ENCODE assay signal across 5 worm cellular contexts in the genomic region with DNA sequence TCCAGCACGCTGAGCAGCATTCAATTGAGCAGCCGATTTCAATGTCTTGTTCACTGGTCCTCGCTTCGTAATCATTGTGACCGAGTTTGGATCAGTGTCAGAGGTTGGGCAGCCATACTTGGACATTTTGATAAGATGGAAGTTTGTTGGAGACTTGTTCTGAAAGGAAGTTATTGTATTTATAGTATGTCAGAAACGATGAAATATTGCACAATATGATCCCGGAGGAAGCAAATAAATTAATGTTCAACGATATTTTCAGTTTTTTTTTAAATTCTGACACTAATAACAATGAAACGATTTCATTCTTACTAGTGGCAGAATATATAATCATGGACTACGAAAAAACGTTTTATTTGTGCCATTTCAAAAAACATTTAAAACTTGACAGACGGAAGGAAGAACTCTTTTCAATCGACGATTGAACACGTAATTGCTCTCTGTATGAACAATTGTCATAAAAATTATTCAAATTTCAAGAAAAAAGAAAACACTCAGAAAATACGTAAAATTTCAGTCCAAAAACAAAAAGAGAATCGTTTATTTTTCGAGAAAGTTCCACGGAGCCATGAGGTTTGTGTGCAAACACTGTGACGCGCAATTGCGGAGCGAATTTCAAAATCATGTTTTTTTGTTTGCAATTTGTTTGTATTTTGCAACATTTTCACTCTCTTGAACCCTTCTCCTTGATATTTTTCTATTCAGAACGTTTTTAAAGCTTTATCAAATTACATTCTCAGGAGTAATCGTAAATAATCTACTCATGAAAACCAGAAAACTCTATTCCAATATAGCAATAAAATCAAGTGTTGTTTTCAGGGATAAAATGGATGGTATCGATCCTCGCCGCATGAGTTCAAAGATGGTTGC.
TF ChIP-seq lines count a peak whose summit lies in the region.

A gene (minus strand): TSS at position 343 of the 870 bp plus-strand sequence.
A gene (plus strand): TSS at position 820 of the 870 bp plus-strand sequence.

TF ChIP-seq in whole organism, L1 larva, 84 proteins besides CTCF, POLR2A, EP300 and RAD21 (continues in another document):
- TF ChIP-seq jun-1 (tag; optimal IDR thresholded peaks at IDR 0.05; lab: Kevin White, UChicago) (peak; percentile 20), unc-30 (tag; optimal IDR thresholded peaks at IDR 0.05; lab: Kevin White, UChicago) (no peak), ets-5 (GFP tag; IDR thresholded peaks at IDR 0.05; lab: Robert Waterston, UW) (no peak), fkh-8 (tag; optimal IDR thresholded peaks at IDR 0.05; lab: Kevin White, UChicago) (peak; percentile 31), zip-4 (GFP tag; optimal IDR thresholded peaks at IDR 0.05; lab: Kevin White, UChicago) (peak; percentile 34), xbp-1 (tag; optimal IDR thresholded peaks at IDR 0.05; lab: Kevin White, UChicago) (peak; percentile 79), efl-3 (GFP tag; optimal IDR thresholded peaks at IDR 0.05; lab: Kevin White, UChicago) (no peak), dpl-1 (GFP tag; optimal IDR thresholded peaks at IDR 0.05; lab: Kevin White, UChicago) (peak; percentile 70 to 85 (median 82)), snu-23 (GFP tag; optimal IDR thresholded peaks at IDR 0.05; lab: Kevin White, UChicago) (peak; percentile 89), nhr-77 (tag; optimal IDR thresholded peaks at IDR 0.05; lab: Kevin White, UChicago) (peak; percentile 26), C04F5.9 (tag; optimal IDR thresholded peaks at IDR 0.05; lab: Kevin White, UChicago) (peak; percentile 47), swsn-7 (tag; optimal IDR thresholded peaks at IDR 0.05; lab: Kevin White, UChicago) (peak; percentile 81), lin-13 (GFP tag; optimal IDR thresholded peaks at IDR 0.05; lab: Kevin White, UChicago) (peak; percentile 44), nhr-84 (tag; optimal IDR thresholded peaks at IDR 0.05; lab: Kevin White, UChicago) (no peak), C16A3.4 (tag; optimal IDR thresholded peaks at IDR 0.05; lab: Kevin White, UChicago) (peak; percentile 61), nhr-20 (tag; optimal IDR thresholded peaks at IDR 0.05; lab: Kevin White, UChicago) (peak; percentile 75)

TF ChIP-seq in whole organism, L3 larva, 47 proteins besides CTCF, POLR2A, EP300 and RAD21 (continues in another document):
- TF ChIP-seq ceh-28 (tag; optimal IDR thresholded peaks at IDR 0.05; lab: Kevin White, UChicago) (no peak), hmg-11 (tag; optimal IDR thresholded peaks at IDR 0.05; lab: Kevin White, UChicago) (peak; percentile 46), nhr-23 (tag; optimal IDR thresholded peaks at IDR 0.05; lab: Kevin White, UChicago) (peak; percentile 52), skn-1 (tag; optimal IDR thresholded peaks at IDR 0.05; lab: Kevin White, UChicago) (peak; percentile 71), pqm-1 (tag; optimal IDR thresholded peaks at IDR 0.05; lab: Kevin White, UChicago) (no peak), nhr-25 (tag; optimal IDR thresholded peaks at IDR 0.05; lab: Kevin White, UChicago) (peak; percentile 45), fkh-10 (GFP tag; optimal IDR thresholded peaks at IDR 0.05; lab: Kevin White, UChicago) (peak; percentile 45), lsy-12 (tag; optimal IDR thresholded peaks at IDR 0.05; lab: Kevin White, UChicago) (peak; percentile 31), elt-2 (tag; optimal IDR thresholded peaks at IDR 0.05; lab: Kevin White, UChicago) (peak; percentile 38), ama-1 (optimal IDR thresholded peaks at IDR 0.05; lab: Kevin White, UChicago) (peak; percentile 53), pha-4 (tag; optimal IDR thresholded peaks at IDR 0.05; lab: Kevin White, UChicago) (peak; percentile 60), egl-27 (tag; optimal IDR thresholded peaks at IDR 0.05; lab: Kevin White, UChicago) (no peak), mdl-1 (tag; optimal IDR thresholded peaks at IDR 0.05; lab: Kevin White, UChicago) (no peak), nhr-43 (tag; optimal IDR thresholded peaks at IDR 0.05; lab: Kevin White, UChicago; ENCODE audit: poor library complexity, severe bottlenecking) (no peak), snpc-4 (tag; optimal IDR thresholded peaks at IDR 0.05; lab: Kevin White, UChicago) (peak; percentile 28), eor-1 (tag; optimal IDR thresholded peaks at IDR 0.05; lab: Kevin White, UChicago) (peak in 1 of 2 experiments; percentile 62)

TF ChIP-seq in whole organism, early embryonic, 17 proteins besides CTCF, POLR2A, EP300 and RAD21:
- peak; percentile 57 for TF ChIP-seq F13C5.2 (tag; optimal IDR thresholded peaks at IDR 0.05; lab: Kevin White, UChicago)
- TF ChIP-seq sea-1 (GFP tag; conservative IDR thresholded peaks at IDR 0.05; lab: Robert Waterston, UW): no peak
- no peak for TF ChIP-seq hmbx-1 (tag; optimal IDR thresholded peaks at IDR 0.05; lab: Kevin White, UChicago)
- TF ChIP-seq ceh-13 (GFP tag; optimal IDR thresholded peaks at IDR 0.05; lab: Kevin White, UChicago): no peak
- no peak for TF ChIP-seq ceh-36 (tag; optimal IDR thresholded peaks at IDR 0.05; lab: Kevin White, UChicago)
- no peak for TF ChIP-seq B0310.2 (tag; optimal IDR thresholded peaks at IDR 0.05; lab: Kevin White, UChicago)
- no peak for TF ChIP-seq tbx-37 (GFP tag; conservative IDR thresholded peaks at IDR 0.05; lab: Robert Waterston, UW)
- TF ChIP-seq flt-1 (GFP tag; IDR thresholded peaks at IDR 0.05; lab: Robert Waterston, UW): no peak

TF ChIP-seq in whole organism, midembryonic, 9 proteins besides CTCF, POLR2A, EP300 and RAD21:
- TF ChIP-seq klf-2 (GFP tag; conservative IDR thresholded peaks at IDR 0.05; lab: Robert Waterston, UW) (no peak), cog-1 (tag; optimal IDR thresholded peaks at IDR 0.05; lab: Kevin White, UChicago) (peak; percentile 16)

TF ChIP-seq in whole organism, young adult, 124 proteins besides CTCF, POLR2A, EP300 and RAD21 (continues in another document):
- TF ChIP-seq him-1 (tag; optimal IDR thresholded peaks at IDR 0.05; lab: Kevin White, UChicago) (no peak), zfh-2 (GFP tag; conservative IDR thresholded peaks at IDR 0.05; lab: Robert Waterston, UW) (no peak), efl-1 (GFP tag; optimal IDR thresholded peaks at IDR 0.05; lab: Kevin White, UChicago) (no peak), ceh-58 (GFP tag; IDR thresholded peaks at IDR 0.05; lab: Robert Waterston, UW) (no peak), nhr-27 (tag; optimal IDR thresholded peaks at IDR 0.05; lab: Kevin White, UChicago) (no peak), ets-4 (GFP tag; optimal IDR thresholded peaks at IDR 0.05; lab: Kevin White, UChicago) (no peak), bed-2 (GFP tag; IDR thresholded peaks at IDR 0.05; lab: Robert Waterston, UW) (no peak), nhr-179 (tag; optimal IDR thresholded peaks at IDR 0.05; lab: Kevin White, UChicago) (no peak), egl-18 (GFP tag; IDR thresholded peaks at IDR 0.05; lab: Robert Waterston, UW) (no peak), hrde-1 (tag; optimal IDR thresholded peaks at IDR 0.05; lab: Kevin White, UChicago; ENCODE audit: borderline replicate concordance) (no peak), madf-6 (GFP tag; IDR thresholded peaks at IDR 0.05; lab: Robert Waterston, UW) (0 out of 2 replicates have a peak, but pooled peaks have one; percentile 33), fkh-3 (tag; optimal IDR thresholded peaks at IDR 0.05; lab: Kevin White, UChicago) (no peak), hmg-20 (GFP tag; IDR thresholded peaks at IDR 0.05; lab: Robert Waterston, UW) (no peak), ama-1 (optimal IDR thresholded peaks at IDR 0.05; lab: Kevin White, UChicago) (peak; percentile 1), ama-1 (GFP tag; optimal IDR thresholded peaks at IDR 0.05; lab: Kevin White, UChicago) (no peak), lsl-1 (GFP tag; optimal IDR thresholded peaks at IDR 0.05; lab: Kevin White, UChicago) (peak; percentile 39), chd-7 (tag; optimal IDR thresholded peaks at IDR 0.05; lab: Kevin White, UChicago) (no peak), T26A5.8 (tag; optimal IDR thresholded peaks at IDR 0.05; lab: Kevin White, UChicago) (no peak), ZK185.1 (tag; optimal IDR thresholded peaks at IDR 0.05; lab: Kevin White, UChicago; ENCODE audit: poor library complexity, severe bottlenecking) (no peak), repo-1 (tag; optimal IDR thresholded peaks at IDR 0.05; lab: Kevin White, UChicago) (no peak), athp-1 (tag; optimal IDR thresholded peaks at IDR 0.05; lab: Kevin White, UChicago) (no peak), aptf-2 (GFP tag; conservative IDR thresholded peaks at IDR 0.05; lab: Robert Waterston, UW) (no peak), F10E7.11 (tag; optimal IDR thresholded peaks at IDR 0.05; lab: Kevin White, UChicago) (no peak), hlh-12 (tag; optimal IDR thresholded peaks at IDR 0.05; lab: Kevin White, UChicago) (no peak), F37B4.10 (GFP tag; IDR thresholded peaks at IDR 0.05; lab: Robert Waterston, UW) (no peak), hmg-1.2 (GFP tag; IDR thresholded peaks at IDR 0.05; lab: Robert Waterston, UW) (peak; percentile 37; the same call in 1 of the 2 replicates), Y53G8AR.9 (GFP tag; conservative IDR thresholded peaks at IDR 0.05; lab: Robert Waterston, UW) (no peak), F52B5.7 (tag; optimal IDR thresholded peaks at IDR 0.05; lab: Kevin White, UChicago) (no peak), lin-26 (GFP tag; IDR thresholded peaks at IDR 0.05; lab: Robert Waterston, UW) (peak; percentile 71; the same call in 1 of the 2 replicates), Y53F4B.3 (GFP tag; IDR thresholded peaks at IDR 0.05; lab: Robert Waterston, UW) (no peak), egl-44 (GFP tag; IDR thresholded peaks at IDR 0.05; lab: Robert Waterston, UW) (no peak), nfya-2 (GFP tag; IDR thresholded peaks at IDR 0.05; lab: Robert Waterston, UW) (no peak), ceh-27 (GFP tag; optimal IDR thresholded peaks at IDR 0.05; lab: Kevin White, UChicago) (peak; percentile 4), ceh-40 (GFP tag; IDR thresholded peaks at IDR 0.05; lab: Robert Waterston, UW) (no peak), let-607 (tag; optimal IDR thresholded peaks at IDR 0.05; lab: Kevin White, UChicago) (peak in 1 of 2 experiments; percentile 12), mes-4 (tag; optimal IDR thresholded peaks at IDR 0.05; lab: Kevin White, UChicago) (no peak), dpl-1 (GFP tag; optimal IDR thresholded peaks at IDR 0.05; lab: Kevin White, UChicago) (peak; percentile 61), Y95B8A.8 (GFP tag; IDR thresholded peaks at IDR 0.05; lab: Robert Waterston, UW) (no peak), unc-130 (GFP tag; optimal IDR thresholded peaks at IDR 0.05; lab: Kevin White, UChicago) (no peak), attf-5 (GFP tag; optimal IDR thresholded peaks at IDR 0.05; lab: Kevin White, UChicago) (peak; percentile 43), ekl-4 (GFP tag; IDR thresholded peaks at IDR 0.05; lab: Robert Waterston, UW) (0 out of 2 replicates have a peak, but pooled peaks have one; percentile 34), Y56A3A.18 (GFP tag; IDR thresholded peaks at IDR 0.05; lab: Robert Waterston, UW) (no peak), F23B12.7 (tag; optimal IDR thresholded peaks at IDR 0.05; lab: Kevin White, UChicago; ENCODE audit: insufficient read depth) (peak; percentile 69)
